Fruit fly (Drosophila melanogaster): ENCODE data around the gene eIF4E1.

The eIF4E1 gene

dm6 chr3L:9423757-9424527, 21.7 kb upstream of the eIF4E1 start (continued):
- TF ChIP-seq MESR4 (GFP tag; optimal IDR thresholded peaks at IDR 0.05) (peak; percentile 38), pros (GFP tag; optimal IDR thresholded peaks at IDR 0.05) (no peak), ewg (GFP tag; optimal IDR thresholded peaks at IDR 0.05) (no peak), CG34376 (GFP tag; optimal IDR thresholded peaks at IDR 0.05) (peak; percentile 57), corto (GFP tag; optimal IDR thresholded peaks at IDR 0.05) (no peak), Camta (GFP tag; optimal IDR thresholded peaks at IDR 0.05) (no peak), CG2202 (tag; optimal IDR thresholded peaks at IDR 0.05) (no peak), CG8290 (GFP tag; optimal IDR thresholded peaks at IDR 0.05) (no peak), CG8290 (tag; optimal IDR thresholded peaks at IDR 0.05) (peak in 1 of 2 experiments; percentile 26), dimm (GFP tag; IDR thresholded peaks at IDR 0.05) (no peak), prd (optimal IDR thresholded peaks at IDR 0.05) (no peak), prd (GFP tag; IDR thresholded peaks at IDR 0.05) (0 out of 3 replicates have a peak, but pooled peaks have one; percentile 19), CG2678 (tag; optimal IDR thresholded peaks at IDR 0.05) (no peak), CG7987 (GFP tag; optimal IDR thresholded peaks at IDR 0.05) (no peak), crp (GFP tag; optimal IDR thresholded peaks at IDR 0.05) (peak in 1 of 2 experiments; percentile 53), CG10543 (GFP tag; optimal IDR thresholded peaks at IDR 0.05) (peak; percentile 35), Hr51 (GFP tag; optimal IDR thresholded peaks at IDR 0.05) (peak in 1 of 2 experiments; percentile 0), exex (tag; optimal IDR thresholded peaks at IDR 0.05) (peak; percentile 61), pzg (GFP tag; optimal IDR thresholded peaks at IDR 0.05) (peak; percentile 4), jigr1 (GFP tag; IDR thresholded peaks at IDR 0.05) (no peak), CG10979 (tag; optimal IDR thresholded peaks at IDR 0.05) (no peak), mirr (GFP tag; optimal IDR thresholded peaks at IDR 0.05) (peak; percentile 37), sna (GFP tag; IDR thresholded peaks at IDR 0.05; ENCODE audit: partially characterized antibody) (peak; percentile 12; the same call in 1 of the 2 replicates), Dbx (GFP tag; IDR thresholded peaks at IDR 0.05) (peak; percentile 9; the same call in 1 of the 3 replicates), sug (tag; optimal IDR thresholded peaks at IDR 0.05) (peak; percentile 79), CG18619 (GFP tag; optimal IDR thresholded peaks at IDR 0.05) (no peak), CG17912 (GFP tag; optimal IDR thresholded peaks at IDR 0.05) (no peak), ash1 (GFP tag; optimal IDR thresholded peaks at IDR 0.05) (no peak), nmo (GFP tag; optimal IDR thresholded peaks at IDR 0.05) (no peak)

dm6 chr3L:9422636-9423419, 20.6 kb upstream of the eIF4E1 start, which contains the start of gene aay:
TSS of gene aay (plus strand) at chr3L:9423253.
- TF ChIP-seq Sry-δ (GFP tag; optimal IDR thresholded peaks at IDR 0.05) (peak; percentile 66), usp (GFP tag; optimal IDR thresholded peaks at IDR 0.05) (no peak), CTCF (GFP tag; optimal IDR thresholded peaks at IDR 0.05) (peak; percentile 73), sna (GFP tag; IDR thresholded peaks at IDR 0.05; ENCODE audit: partially characterized antibody) (no peak), CG11696 (GFP tag; IDR thresholded peaks at IDR 0.05) (peak; percentile 94), sens-2 (GFP tag; IDR thresholded peaks at IDR 0.05) (peak; percentile 96), zfh1 (GFP tag; IDR thresholded peaks at IDR 0.05) (peak; percentile 99), Jarid2 (GFP tag; optimal IDR thresholded peaks at IDR 0.05) (peak; percentile 92), lov (optimal IDR thresholded peaks at IDR 0.05) (peak; percentile 42), lov (GFP tag; IDR thresholded peaks at IDR 0.05) (peak; percentile 98), HLH3B (GFP tag; IDR thresholded peaks at IDR 0.05) (peak; percentile 98), CG8359 (GFP tag; optimal IDR thresholded peaks at IDR 0.05; ENCODE audit: borderline replicate concordance) (peak; percentile 95), CG7786 (GFP tag; optimal IDR thresholded peaks at IDR 0.05) (peak; percentile 97), HmgZ (tag; optimal IDR thresholded peaks at IDR 0.05) (peak; percentile 99), Gug (GFP tag; IDR thresholded peaks at IDR 0.05) (peak; percentile 97), CG10321 (GFP tag; IDR thresholded peaks at IDR 0.05) (peak; percentile 86), gro (GFP tag; optimal IDR thresholded peaks at IDR 0.05) (peak; percentile 98), CG8765 (GFP tag; IDR thresholded peaks at IDR 0.05) (peak; percentile 98), CG1602 (GFP tag; optimal IDR thresholded peaks at IDR 0.05) (peak; percentile 98), tll (GFP tag; optimal IDR thresholded peaks at IDR 0.05) (peak; percentile 19 to 83), br (optimal IDR thresholded peaks at IDR 0.05) (no peak)
